Fruit fly (Drosophila melanogaster) whole organism, embryonic: ENCODE results near the gene Sqor.

ENCODE experiments used
- Atf-2 ChIP-seq: fragments of 200-800 bp; sonication (Bioruptor generic); optimal IDR thresholded peaks from 2 replicates; lab custom pipeline; 2016; ENCODE audit warnings: missing biosample characterization, missing genetic modification characterization
- B-H1 ChIP-seq: fragments of 200-800 bp; sonication (Bioruptor generic); IDR thresholded peaks from 3 replicates; pipeline ENCODE4 v1.3.6; 2022; ENCODE audit warnings: missing biosample characterization, missing genetic modification characterization
- CG1024 ChIP-seq: fragments of 200-800 bp; sonication (Bioruptor generic); IDR thresholded peaks from 2 replicates; pipeline ENCODE4 v1.3.6; 2022; ENCODE audit warnings: missing biosample characterization, missing genetic modification characterization
- CG10431 ChIP-seq: fragments of 200-800 bp; sonication (Bioruptor generic); optimal IDR thresholded peaks from 3 replicates; lab custom pipeline; 2018; ENCODE audit warnings: missing biosample characterization, mild to moderate bottlenecking, missing genetic modification characterization
- CG11093 ChIP-seq: fragments of 200-800 bp; sonication (Bioruptor generic); IDR thresholded peaks from 3 replicates; pipeline ENCODE4 v1.3.6; 2022; ENCODE audit warnings: missing biosample characterization, missing genetic modification characterization
- CG11695 ChIP-seq: fragments of 200-800 bp; sonication (Bioruptor generic); IDR thresholded peaks from 3 replicates; pipeline ENCODE4 v1.3.6; 2022; ENCODE audit warnings: missing biosample characterization, missing genetic modification characterization
- CG13287 ChIP-seq: fragments of 200-800 bp; sonication (Bioruptor generic); IDR thresholded peaks from 2 replicates; pipeline ENCODE4 v1.3.6; 2022; ENCODE audit warnings: missing biosample characterization, missing genetic modification characterization; ENCODE audit not compliant: partially characterized antibody
- CG13424 ChIP-seq: fragments of 200-800 bp; sonication (Bioruptor generic); optimal IDR thresholded peaks from 2 replicates; lab custom pipeline; 2019; ENCODE audit warnings: missing biosample characterization, mild to moderate bottlenecking, missing genetic modification characterization, moderate library complexity
- CG13775 ChIP-seq: fragments of 200-800 bp; sonication (Bioruptor generic); optimal IDR thresholded peaks from 3 replicates; lab custom pipeline; 2017; ENCODE audit warnings: missing biosample characterization, mild to moderate bottlenecking, missing genetic modification characterization
- CG14965 ChIP-seq: fragments of 200-800 bp; sonication (Bioruptor generic); optimal IDR thresholded peaks from 2 replicates; lab custom pipeline; 2016; ENCODE audit warnings: missing biosample characterization, missing genetic modification characterization, borderline replicate concordance
- CG16863 ChIP-seq: fragments of 200-800 bp; sonication (Bioruptor generic); optimal IDR thresholded peaks from 3 replicates; lab custom pipeline; 2016; ENCODE audit warnings: missing biosample characterization, missing genetic modification characterization
- CG17359 ChIP-seq: fragments of 200-800 bp; sonication (Bioruptor generic); optimal IDR thresholded peaks from 3 replicates; lab custom pipeline; 2018; ENCODE audit warnings: missing biosample characterization, mild to moderate bottlenecking, missing genetic modification characterization, moderate library complexity
- CG31224 ChIP-seq: fragments of 200-800 bp; sonication (Bioruptor generic); IDR thresholded peaks from 2 replicates; pipeline ENCODE4 v1.3.6; 2022; ENCODE audit warnings: missing biosample characterization, missing genetic modification characterization
- CG32767 ChIP-seq: fragments of 200-800 bp; sonication (Bioruptor generic); IDR thresholded peaks from 2 replicates; pipeline ENCODE4 v1.3.6; 2022; ENCODE audit warnings: missing biosample characterization, missing genetic modification characterization
- CG3281 ChIP-seq: fragments of 200-800 bp; sonication (Bioruptor generic); optimal IDR thresholded peaks from 3 replicates; lab custom pipeline; 2017; ENCODE audit warnings: missing biosample characterization, mild to moderate bottlenecking, missing genetic modification characterization
- CG33557 ChIP-seq: fragments of 200-800 bp; sonication (Bioruptor generic); optimal IDR thresholded peaks from 2 replicates; lab custom pipeline; 2019; ENCODE audit warnings: missing biosample characterization, mild to moderate bottlenecking, missing genetic modification characterization, moderate library complexity
- CG4282 ChIP-seq: fragments of 200-800 bp; sonication (Bioruptor generic); optimal IDR thresholded peaks from 2 replicates; lab custom pipeline; 2016; ENCODE audit warnings: missing biosample characterization, missing genetic modification characterization
- CG4360 ChIP-seq: fragments of 200-800 bp; sonication (Bioruptor generic); IDR thresholded peaks from 2 replicates; pipeline ENCODE4 v1.3.6; 2022; ENCODE audit warnings: missing biosample characterization, missing genetic modification characterization
- CG4424 ChIP-seq: fragments of 200-800 bp; sonication (Bioruptor generic); optimal IDR thresholded peaks from 3 replicates; lab custom pipeline; 2016; ENCODE audit warnings: missing biosample characterization, missing genetic modification characterization
- CG5245 ChIP-seq: fragments of 200-800 bp; sonication (Bioruptor generic); optimal IDR thresholded peaks from 3 replicates; lab custom pipeline; 2016; ENCODE audit warnings: missing biosample characterization, missing genetic modification characterization
- CG5953 ChIP-seq: fragments of 200-800 bp; sonication (Bioruptor generic); IDR thresholded peaks from 2 replicates; pipeline ENCODE4 v1.3.6; 2022; ENCODE audit warnings: missing biosample characterization, missing genetic modification characterization
- CG6689 ChIP-seq: fragments of 200-800 bp; sonication (Bioruptor generic); IDR thresholded peaks from 2 replicates; pipeline ENCODE4 v1.3.6; 2022; ENCODE audit warnings: missing biosample characterization, missing genetic modification characterization
- CG6765 ChIP-seq: fragments of 200-800 bp; sonication (Bioruptor generic); optimal IDR thresholded peaks from 3 replicates; lab custom pipeline; 2017; ENCODE audit warnings: missing biosample characterization, mild to moderate bottlenecking, missing genetic modification characterization
- CG7928 ChIP-seq: fragments of 200-800 bp; sonication (Bioruptor generic); optimal IDR thresholded peaks from 2 replicates; lab custom pipeline; 2017; ENCODE audit warnings: missing biosample characterization, mild to moderate bottlenecking, missing genetic modification characterization
- CG7963 ChIP-seq: fragments of 200-800 bp; sonication (Bioruptor generic); IDR thresholded peaks from 3 replicates; pipeline ENCODE4 v1.3.6; 2022; ENCODE audit warnings: missing biosample characterization, missing genetic modification characterization; ENCODE audit not compliant: partially characterized antibody
- CG7987 ChIP-seq: fragments of 200-800 bp; sonication (Bioruptor generic); optimal IDR thresholded peaks from 2 replicates; lab custom pipeline; 2018; ENCODE audit warnings: missing biosample characterization, mild to moderate bottlenecking, missing genetic modification characterization, moderate library complexity
- CG8281 ChIP-seq: fragments of 200-800 bp; sonication (Bioruptor generic); optimal IDR thresholded peaks from 2 replicates; lab custom pipeline; 2018; ENCODE audit warnings: missing biosample characterization, mild to moderate bottlenecking, missing genetic modification characterization, moderate library complexity
- CG8924 ChIP-seq: fragments of 200-800 bp; optimal IDR thresholded peaks from 3 replicates; lab custom pipeline; 2019; ENCODE audit warnings: missing biosample characterization, mild to moderate bottlenecking, missing genetic modification characterization, moderate library complexity
- CoRest ChIP-seq: fragments of 200-800 bp; sonication (Bioruptor generic); optimal IDR thresholded peaks from 3 replicates; lab custom pipeline; 2018; ENCODE audit warnings: missing biosample characterization, mild to moderate bottlenecking, missing genetic modification characterization, moderate library complexity
- Deaf1 ChIP-seq: fragments of 200-800 bp; optimal IDR thresholded peaks from 3 replicates; lab custom pipeline; 2019; ENCODE audit warnings: missing biosample characterization, mild to moderate bottlenecking, missing genetic modification characterization, moderate library complexity
- Kr ChIP-seq: fragments of 200-800 bp; sonication (Bioruptor generic); optimal IDR thresholded peaks from 2 replicates; lab custom pipeline; 2017; ENCODE audit warnings: missing biosample characterization, mild to moderate bottlenecking, missing genetic modification characterization
- Mes4 ChIP-seq: fragments of 200-800 bp; sonication (Bioruptor generic); optimal IDR thresholded peaks from 2 replicates; lab custom pipeline; 2016; ENCODE audit warnings: missing biosample characterization, missing genetic modification characterization
- NC2α ChIP-seq: fragments of 200-800 bp; sonication (Bioruptor generic); optimal IDR thresholded peaks from 2 replicates; lab custom pipeline; 2016; ENCODE audit warnings: missing biosample characterization, missing genetic modification characterization
- Opbp ChIP-seq: fragments of 200-800 bp; sonication (Bioruptor generic); IDR thresholded peaks from 3 replicates; pipeline ENCODE4 v1.3.6; 2022; ENCODE audit warnings: missing biosample characterization, missing genetic modification characterization; ENCODE audit not compliant: partially characterized antibody
- PHDP ChIP-seq: fragments of 200-800 bp; sonication (Bioruptor generic); optimal IDR thresholded peaks from 3 replicates; lab custom pipeline; 2018; ENCODE audit warnings: missing biosample characterization, mild to moderate bottlenecking, missing genetic modification characterization, moderate library complexity
- Ssrp ChIP-seq: fragments of 200-800 bp; sonication (Bioruptor generic); optimal IDR thresholded peaks from 2 replicates; lab custom pipeline; 2018; ENCODE audit warnings: missing biosample characterization, mild to moderate bottlenecking, missing genetic modification characterization, moderate library complexity
- dpn ChIP-seq, 2 experiments: fragments of 200-800 bp; sonication (Bioruptor generic); optimal IDR thresholded peaks; 3 replicates each; lab custom pipeline; 2016; ENCODE audit warnings: missing biosample characterization in 2 of 2, missing genetic modification characterization in 2 of 2
- gce ChIP-seq: fragments of 200-800 bp; sonication (Bioruptor generic); IDR thresholded peaks from 3 replicates; pipeline ENCODE4 v1.3.6; 2022; ENCODE audit warnings: missing biosample characterization, missing genetic modification characterization
- grn ChIP-seq: fragments of 200-800 bp; sonication (Bioruptor generic); optimal IDR thresholded peaks from 3 replicates; lab custom pipeline; 2017; ENCODE audit warnings: missing biosample characterization, missing genetic modification characterization
- gt ChIP-seq: fragments of 200-800 bp; sonication (Bioruptor generic); IDR thresholded peaks from 2 replicates; pipeline ENCODE4 v1.3.6; 2022; ENCODE audit warnings: missing biosample characterization, missing genetic modification characterization
- hkb ChIP-seq, 2 experiments: fragments of 200-800 bp in 1 of 2; fragments of >200 bp in 1 of 2; sonication (Bioruptor generic) in 1 of 2; IDR thresholded peaks in 1 of 2; optimal IDR thresholded peaks in 1 of 2; 2 replicates each; pipeline versions ENCODE4 v1.3.6 to Lab custom; 2017 to 2022; ENCODE audit warnings: missing biosample characterization in 1 of 2, missing genetic modification characterization in 1 of 2
- ind ChIP-seq: fragments of 200-800 bp; sonication (Bioruptor generic); optimal IDR thresholded peaks from 3 replicates; lab custom pipeline; 2016; ENCODE audit warnings: missing biosample characterization, missing genetic modification characterization
- lab ChIP-seq: fragments of 200-800 bp; sonication (Bioruptor generic); optimal IDR thresholded peaks from 3 replicates; lab custom pipeline; 2017; ENCODE audit warnings: missing biosample characterization, missing genetic modification characterization, mild to moderate bottlenecking, moderate library complexity, missing genetic modification reagents
- luna ChIP-seq: fragments of 200-800 bp; sonication (Bioruptor generic); optimal IDR thresholded peaks from 2 replicates; lab custom pipeline; 2016; ENCODE audit warnings: missing biosample characterization, missing genetic modification characterization
- mirr ChIP-seq: fragments of 200-800 bp; sonication (Bioruptor generic); optimal IDR thresholded peaks from 3 replicates; lab custom pipeline; 2018; ENCODE audit warnings: missing biosample characterization, mild to moderate bottlenecking, missing genetic modification characterization
- sens ChIP-seq: fragments of 200-800 bp; sonication (Bioruptor generic); peaks from one replicate; lab custom pipeline; 2016; ENCODE audit warnings: missing biosample characterization, missing genetic modification characterization
- stc ChIP-seq: fragments of 200-800 bp; sonication (Bioruptor generic); IDR thresholded peaks from 2 replicates; pipeline ENCODE4 v1.3.6; 2022; ENCODE audit warnings: missing biosample characterization, missing genetic modification characterization
- sug ChIP-seq: fragments of 200-800 bp; optimal IDR thresholded peaks from 2 replicates; lab custom pipeline; 2019; ENCODE audit warnings: missing biosample characterization, mild to moderate bottlenecking, missing genetic modification characterization, moderate library complexity
- tgo ChIP-seq: fragments of 200-800 bp; sonication (Bioruptor generic); IDR thresholded peaks from 3 replicates; pipeline ENCODE4 v1.3.6; 2022; ENCODE audit warnings: missing biosample characterization, missing genetic modification characterization
- trem ChIP-seq: fragments of 200-800 bp; optimal IDR thresholded peaks from 3 replicates; lab custom pipeline; 2019; ENCODE audit warnings: missing biosample characterization, mild to moderate bottlenecking, missing genetic modification characterization, moderate library complexity
- z ChIP-seq: fragments of 200-800 bp; sonication (Bioruptor generic); IDR thresholded peaks from 3 replicates; pipeline ENCODE4 v1.3.6; 2022; ENCODE audit warnings: missing biosample characterization, missing genetic modification characterization

Sqor gene

dm6 chr3L:4286784-4287183 is 46.8 kb downstream of the Sqor start, which contains the start of gene TfIIEbeta (continued):
- TF ChIP-seq CG33557 (GFP tag; lab: Kevin White, UChicago) (no peak), CG14965 (no peak), CG17359 (tag; lab: Kevin White, UChicago) (peak; percentile 66), CG4424 (GFP tag; lab: Kevin White, UChicago) (peak; percentile 50), CG4282 (GFP tag; lab: Kevin White, UChicago) (no peak), NC2α (GFP tag; lab: Kevin White, UChicago) (no peak), Kr (GFP tag; lab: Kevin White, UChicago) (no peak), CG7928 (GFP tag; lab: Kevin White, UChicago) (peak; percentile 95), Ssrp (tag; lab: Kevin White, UChicago) (peak; percentile 27), CG11695 (GFP tag; lab: Robert Waterston, UW) (no peak), CG10431 (GFP tag; lab: Kevin White, UChicago) (peak; percentile 25), CG1024 (GFP tag; lab: Robert Waterston, UW) (no peak), B-H1 (no peak), lab (GFP tag; lab: Kevin White, UChicago) (no peak), sug (tag; lab: Kevin White, UChicago) (peak; percentile 1), Deaf1 (tag; lab: Kevin White, UChicago) (no peak), CG8281 (tag; lab: Kevin White, UChicago) (no peak), CG7987 (GFP tag; lab: Kevin White, UChicago) (no peak), trem (tag; lab: Kevin White, UChicago) (peak; percentile 33), CG6765 (no peak), Atf-2 (GFP tag; lab: Kevin White, UChicago) (no peak), sens (GFP tag; lab: Kevin White, UChicago) (peak; percentile 64), CG13775 (peak; percentile 8), grn (GFP tag; lab: Kevin White, UChicago) (no peak), ind (GFP tag; lab: Kevin White, UChicago) (peak; percentile 23), CG5245 (GFP tag; lab: Kevin White, UChicago) (no peak), CG11093 (GFP tag; lab: Robert Waterston, UW) (no peak), dpn (GFP tag; optimal IDR thresholded peaks at IDR 0.05; lab: Kevin White, UChicago) (peak; percentile 3 to 13), CG4360 (GFP tag; lab: Robert Waterston, UW) (no peak), Opbp (no peak), CG6689 (GFP tag; lab: Robert Waterston, UW) (no peak), mirr (no peak), CG7963 (GFP tag; lab: Robert Waterston, UW) (no peak), CG3281 (GFP tag; lab: Kevin White, UChicago) (peak; percentile 51), gt (no peak), CG8924 (tag; lab: Kevin White, UChicago) (peak; percentile 38), CG13287 (GFP tag; lab: Robert Waterston, UW) (peak; percentile 46; the same call in 1 of the 2 replicates), luna (GFP tag; lab: Kevin White, UChicago) (no peak), stc (peak; percentile 7; the same call in 1 of the 2 replicates), CG31224 (GFP tag; lab: Robert Waterston, UW) (no peak), gce (no peak), hkb (optimal IDR thresholded peaks at IDR 0.05; lab: Kevin White, UChicago) (no peak), hkb (GFP tag; IDR thresholded peaks at IDR 0.05; lab: Robert Waterston, UW) (peak; percentile 39; the same call in 1 of the 2 replicates), z (no peak), tgo (GFP tag; lab: Robert Waterston, UW) (peak; percentile 28; the same call in 1 of the 3 replicates), Mes4 (no peak), CG5953 (GFP tag; lab: Robert Waterston, UW) (no peak), CoRest (tag; lab: Kevin White, UChicago) (peak; percentile 42), PHDP (peak; percentile 36), CG16863 (GFP tag; lab: Kevin White, UChicago) (no peak), CG13424 (peak; percentile 15), CG32767 (no peak)
